Worm (Caenorhabditis elegans): ENCODE measurements around the gene nra-3.

DNA sequence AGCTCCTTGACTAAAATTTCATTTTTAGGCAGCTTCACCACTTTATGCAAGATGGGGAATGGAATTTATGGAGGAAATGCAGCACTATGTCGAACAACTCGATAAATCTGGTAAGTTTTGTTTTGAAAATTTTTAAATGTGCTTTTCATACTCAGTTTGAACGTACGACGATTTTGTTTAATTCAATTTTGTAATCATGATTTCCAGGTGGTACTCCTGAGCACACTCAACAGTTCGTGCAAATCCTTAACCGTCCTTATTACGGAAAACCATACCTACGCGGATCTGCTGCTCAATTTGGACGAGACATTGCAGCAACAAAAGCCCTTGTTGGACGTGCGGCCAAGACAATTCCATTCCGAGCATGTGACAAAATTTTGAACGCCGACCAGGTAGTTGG lies 31.3 kb upstream of the nra-3 start:
- TF ChIP-seq klf-2 (GFP tag; conservative IDR thresholded peaks at IDR 0.05), result no peak
- TF ChIP-seq flt-1 (GFP tag; IDR thresholded peaks at IDR 0.05), result no peak
- no peak for TF ChIP-seq ztf-23 (GFP tag; IDR thresholded peaks at IDR 0.05)
- no peak for TF ChIP-seq med-1 (GFP tag; optimal IDR thresholded peaks at IDR 0.05; ENCODE audit: insufficient read depth)
- TF ChIP-seq ztf-29 (GFP tag; IDR thresholded peaks at IDR 0.05), result no peak
- TF ChIP-seq tab-1 (GFP tag; IDR thresholded peaks at IDR 0.05), result no peak
- no peak for TF ChIP-seq ref-1 (GFP tag; conservative IDR thresholded peaks at IDR 0.05)
- TF ChIP-seq T22C8.4 (GFP tag; IDR thresholded peaks at IDR 0.05), result no peak

Measured in whole organism, midembryonic.